Worm (Caenorhabditis elegans): ENCODE measurements around the gene nhr-203.

DNA sequence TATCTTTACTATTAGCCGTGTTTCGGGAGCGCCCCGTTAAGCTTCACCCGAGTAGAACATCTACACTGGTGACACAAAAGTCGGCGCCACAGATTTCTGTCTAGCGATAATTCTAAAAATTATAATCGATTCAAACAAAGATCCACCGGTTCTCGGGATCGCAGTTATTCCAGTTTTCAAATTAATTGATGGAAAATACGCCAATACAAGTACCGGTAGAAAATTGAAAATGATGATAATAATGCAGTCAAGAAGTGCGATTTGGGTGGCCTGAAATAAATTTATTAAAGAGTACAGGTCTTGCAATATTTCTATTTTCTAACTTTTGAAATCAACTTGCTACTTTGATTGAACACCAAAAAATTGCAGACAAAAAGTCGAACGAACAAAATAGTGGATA, 7.9 kb downstream of the nhr-203 start:
- no peak for TF ChIP-seq lin-13 (tag; optimal IDR thresholded peaks at IDR 0.05)
- no peak for TF ChIP-seq nhr-12 (tag; optimal IDR thresholded peaks at IDR 0.05)
- TF ChIP-seq blmp-1 (tag; optimal IDR thresholded peaks at IDR 0.05) = no peak
- TF ChIP-seq zip-8 (tag; optimal IDR thresholded peaks at IDR 0.05) = no peak
- no peak for TF ChIP-seq lin-32 (GFP tag; optimal IDR thresholded peaks at IDR 0.05)
- no peak for TF ChIP-seq pha-4 (tag; optimal IDR thresholded peaks at IDR 0.05)
- TF ChIP-seq ztf-11 (tag; optimal IDR thresholded peaks at IDR 0.05) = no peak

Measured in whole organism, mixed stage, embryonic.